Worm (Caenorhabditis elegans) whole organism, L1 larva: ENCODE data around the gene pgp-7.

Experiments
- F16B12.6 ChIP-seq: fragments of 150-350 bp; optimal IDR thresholded peaks from 2 replicates; lab custom pipeline; 2014; ENCODE audit warnings: missing biosample characterization, missing genetic modification characterization
- Y116A8C.19 ChIP-seq: sonication (generic microtip); optimal IDR thresholded peaks from 2 replicates; lab custom pipeline; 2016; ENCODE audit warnings: missing compliant biosample characterization, missing genetic modification characterization, borderline replicate concordance
- alr-1 ChIP-seq: fragments of 200-800 bp; sonication (Bioruptor generic); optimal IDR thresholded peaks from 2 replicates; lab custom pipeline; 2018; ENCODE audit warnings: borderline replicate concordance, mild to moderate bottlenecking, missing genetic modification characterization, missing compliant biosample characterization
- ama-1 ChIP-seq: fragments of 150-350 bp; optimal IDR thresholded peaks from 2 replicates; lab custom pipeline; 2014
- blmp-1 ChIP-seq: fragments of 150-350 bp; optimal IDR thresholded peaks from 2 replicates; lab custom pipeline; 2014; ENCODE audit warnings: missing biosample characterization, missing genetic modification characterization
- ceh-8 ChIP-seq: fragments of 200-800 bp; sonication (Bioruptor generic); optimal IDR thresholded peaks from 2 replicates; lab custom pipeline; 2018; ENCODE audit warnings: mild to moderate bottlenecking, missing genetic modification characterization, moderate library complexity, missing compliant biosample characterization
- ceh-90 ChIP-seq: sonication (generic microtip); optimal IDR thresholded peaks from 2 replicates; lab custom pipeline; 2016; ENCODE audit warnings: missing genetic modification characterization, missing compliant biosample characterization
- ces-1 ChIP-seq: fragments of 150-350 bp; optimal IDR thresholded peaks from 2 replicates; lab custom pipeline; 2014; ENCODE audit warnings: missing biosample characterization, missing genetic modification reagents, missing genetic modification characterization
- dsc-1 ChIP-seq: sonication (generic microtip); optimal IDR thresholded peaks from 2 replicates; lab custom pipeline; 2016; ENCODE audit warnings: mild to moderate bottlenecking, missing genetic modification characterization, missing compliant biosample characterization
- efl-1 ChIP-seq, 4 experiments: fragments of 150-350 bp; optimal IDR thresholded peaks in 3 of 4; peaks in 1 of 4; 1 replicate in 1 of 4; 2 replicates in 3 of 4; lab custom pipeline; 2014; ENCODE audit warnings: missing biosample characterization in 2 of 4, missing genetic modification characterization in 2 of 4, missing genetic modification reagents in 2 of 4
- efl-3 ChIP-seq: fragments of 200-800 bp; sonication (Bioruptor generic); optimal IDR thresholded peaks from 2 replicates; lab custom pipeline; 2018; ENCODE audit warnings: mild to moderate bottlenecking, missing genetic modification characterization, missing compliant biosample characterization
- elt-2 ChIP-seq: sonication (generic microtip); optimal IDR thresholded peaks from 2 replicates; lab custom pipeline; 2016; ENCODE audit warnings: missing genetic modification characterization, mild to moderate bottlenecking, inconsistent platforms, missing compliant biosample characterization, missing genetic modification reagents
- elt-3 ChIP-seq, 6 experiments: fragments of 150-350 bp in 1 of 6; sonication (generic microtip); optimal IDR thresholded peaks; 2 replicates each; lab custom pipeline; 2017 to 2018; ENCODE audit warnings: missing biosample characterization in 6 of 6, missing genetic modification characterization in 6 of 6, inconsistent platforms in 1 of 6
- ets-5 ChIP-seq: fragments of 200-800 bp; sonication (Bioruptor generic); IDR thresholded peaks from 2 replicates; pipeline ENCODE4 v1.3.6; 2022; ENCODE audit warnings: missing genetic modification characterization, missing compliant biosample characterization
- fkh-10 ChIP-seq: sonication (generic microtip); optimal IDR thresholded peaks from 2 replicates; lab custom pipeline; 2017; ENCODE audit warnings: missing biosample characterization, missing genetic modification reagents, missing genetic modification characterization
- fkh-4 ChIP-seq: sonication (generic microtip); optimal IDR thresholded peaks from 2 replicates; lab custom pipeline; 2016; ENCODE audit warnings: missing compliant biosample characterization, missing genetic modification characterization, borderline replicate concordance
- fos-1 ChIP-seq: fragments of 150-350 bp; optimal IDR thresholded peaks from 2 replicates; lab custom pipeline; 2014; ENCODE audit warnings: missing biosample characterization, missing genetic modification characterization
- irx-1 ChIP-seq: sonication (generic microtip); optimal IDR thresholded peaks from 2 replicates; lab custom pipeline; 2016; ENCODE audit warnings: missing genetic modification characterization, missing compliant biosample characterization
- lin-13 ChIP-seq: fragments of 150-350 bp; optimal IDR thresholded peaks from 2 replicates; lab custom pipeline; 2014; ENCODE audit warnings: missing biosample characterization, missing genetic modification reagents, missing genetic modification characterization
- lin-35 ChIP-seq, 2 experiments: fragments of 150-350 bp; optimal IDR thresholded peaks; 2 replicates each; lab custom pipeline; 2014; ENCODE audit warnings: missing biosample characterization in 2 of 2, missing genetic modification characterization in 2 of 2, missing genetic modification reagents in 2 of 2
- lsy-2 ChIP-seq, 2 experiments: fragments of 150-350 bp; optimal IDR thresholded peaks; 2 replicates each; lab custom pipeline; 2014; ENCODE audit warnings: missing biosample characterization in 2 of 2, missing genetic modification characterization in 2 of 2
- nhr-11 ChIP-seq: fragments of 150-350 bp; optimal IDR thresholded peaks from 2 replicates; lab custom pipeline; 2014; ENCODE audit warnings: missing biosample characterization, missing genetic modification characterization
- nhr-12 ChIP-seq: sonication (generic microtip); optimal IDR thresholded peaks from 2 replicates; lab custom pipeline; 2017; ENCODE audit warnings: missing biosample characterization, missing genetic modification characterization
- nhr-19 ChIP-seq: fragments of 200-800 bp; sonication (Bioruptor generic); conservative IDR thresholded peaks from 2 replicates; pipeline ENCODE4 v1.3.6; 2022; ENCODE audit warnings: missing genetic modification characterization, missing compliant biosample characterization
- nhr-237 ChIP-seq: fragments of 150-350 bp; optimal IDR thresholded peaks from 2 replicates; lab custom pipeline; 2014; ENCODE audit warnings: missing biosample characterization, missing genetic modification characterization
- nhr-47 ChIP-seq: sonication (generic microtip); optimal IDR thresholded peaks from 2 replicates; lab custom pipeline; 2016; ENCODE audit warnings: mild to moderate bottlenecking, missing genetic modification characterization, moderate library complexity, missing compliant biosample characterization
- nhr-71 ChIP-seq: sonication (generic microtip); optimal IDR thresholded peaks from 2 replicates; lab custom pipeline; 2016; ENCODE audit warnings: mild to moderate bottlenecking, missing genetic modification characterization, moderate library complexity, missing compliant biosample characterization
- nhr-84 ChIP-seq: sonication (generic microtip); optimal IDR thresholded peaks from 2 replicates; lab custom pipeline; 2017; ENCODE audit warnings: missing biosample characterization, missing genetic modification characterization
- pax-3 ChIP-seq: fragments of 200-800 bp; sonication (Bioruptor generic); optimal IDR thresholded peaks from 2 replicates; lab custom pipeline; 2018; ENCODE audit warnings: mild to moderate bottlenecking, missing genetic modification characterization, moderate library complexity, missing compliant biosample characterization
- pqm-1 ChIP-seq: sonication (generic microtip); optimal IDR thresholded peaks from 3 replicates; lab custom pipeline; 2017; ENCODE audit warnings: missing biosample characterization, missing genetic modification characterization
- rnt-1 ChIP-seq: sonication (generic microtip); optimal IDR thresholded peaks from 2 replicates; lab custom pipeline; 2016; ENCODE audit warnings: mild to moderate bottlenecking, missing genetic modification characterization, moderate library complexity, missing compliant biosample characterization
- skn-1 ChIP-seq: fragments of 150-350 bp; optimal IDR thresholded peaks from 2 replicates; lab custom pipeline; 2014; ENCODE audit warnings: missing biosample characterization, missing genetic modification characterization
- snu-23 ChIP-seq: sonication (generic microtip); optimal IDR thresholded peaks from 2 replicates; lab custom pipeline; 2016; ENCODE audit warnings: missing genetic modification characterization, missing compliant biosample characterization
- sox-4 ChIP-seq: sonication (generic microtip); optimal IDR thresholded peaks from 2 replicates; lab custom pipeline; 2016; ENCODE audit warnings: missing genetic modification characterization, missing compliant biosample characterization
- sptf-1 ChIP-seq: fragments of 150-350 bp; optimal IDR thresholded peaks from 2 replicates; lab custom pipeline; 2014; ENCODE audit warnings: missing biosample characterization, missing genetic modification characterization
- tbx-2 ChIP-seq: sonication (generic microtip); optimal IDR thresholded peaks from 2 replicates; lab custom pipeline; 2016; ENCODE audit warnings: missing genetic modification characterization, missing compliant biosample characterization
- tlp-1 ChIP-seq: fragments of 150-350 bp; optimal IDR thresholded peaks from 2 replicates; lab custom pipeline; 2014; ENCODE audit warnings: missing biosample characterization, missing genetic modification characterization
- unc-130 ChIP-seq: fragments of 150-350 bp; optimal IDR thresholded peaks from 2 replicates; lab custom pipeline; 2017; ENCODE audit warnings: missing biosample characterization, missing genetic modification characterization, inconsistent platforms
- unc-30 ChIP-seq: sonication (generic microtip); optimal IDR thresholded peaks from 2 replicates; lab custom pipeline; 2017; ENCODE audit warnings: missing biosample characterization, missing genetic modification characterization
- zip-4 ChIP-seq: fragments of 200-800 bp; sonication (Bioruptor generic); optimal IDR thresholded peaks from 2 replicates; lab custom pipeline; 2018; ENCODE audit warnings: mild to moderate bottlenecking, missing genetic modification characterization, moderate library complexity, missing compliant biosample characterization

Gene pgp-7

DNA sequence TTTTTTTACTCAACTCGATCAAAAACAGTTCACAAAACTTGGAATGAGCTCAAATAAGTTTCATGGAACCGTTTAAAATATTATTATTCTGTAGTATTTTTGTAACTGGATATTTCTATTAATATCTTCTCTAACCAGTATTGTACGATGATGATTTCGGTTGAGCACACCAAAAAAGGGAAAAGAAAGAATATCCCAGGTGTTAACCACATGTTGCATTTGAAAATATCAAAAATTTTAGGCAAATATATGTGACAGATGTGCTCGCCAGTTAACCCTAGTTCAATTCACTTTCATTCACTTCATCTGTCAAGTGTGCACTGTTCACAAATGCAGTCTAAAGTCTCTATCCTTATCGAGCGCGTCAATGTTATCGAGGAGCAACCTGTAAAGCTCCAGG lies 20.9 kb upstream of the pgp-7 start, which contains the start of gene F47B10.4:
F47B10.4 (plus strand) TSS at position 301 of the 400 bp plus-strand sequence.
- no peak for TF ChIP-seq ama-1
- TF ChIP-seq rnt-1: no peak
- no peak for TF ChIP-seq Y116A8C.19
- no peak for TF ChIP-seq ets-5 (GFP tag; lab: Robert Waterston, UW)
- no peak for TF ChIP-seq nhr-19 (GFP tag; lab: Robert Waterston, UW)
- no peak for TF ChIP-seq zip-4 (GFP tag; lab: Kevin White, UChicago)
- TF ChIP-seq ceh-90 (tag; lab: Kevin White, UChicago): no peak
- no peak for TF ChIP-seq elt-2 (tag; lab: Kevin White, UChicago)
- TF ChIP-seq fkh-4 (tag; lab: Kevin White, UChicago): no peak
- no peak for TF ChIP-seq tbx-2
- TF ChIP-seq sox-4 (tag; lab: Kevin White, UChicago): no peak
- TF ChIP-seq efl-1 (optimal IDR thresholded peaks at IDR 0.05; lab: Kevin White, UChicago): no peak
- TF ChIP-seq efl-1 (GFP tag; optimal IDR thresholded peaks at IDR 0.05 in 1 of 2; lab: Kevin White, UChicago): no peak
- no peak for TF ChIP-seq nhr-84 (tag; lab: Kevin White, UChicago)

ce11 chrX:10890456-10890855 lies 20.4 kb upstream of the pgp-7 start, which contains the start of gene F47B10.5:
Gene F47B10.5, minus strand, starts transcription at chrX:10890556.
- TF ChIP-seq pax-3 (tag; lab: Kevin White, UChicago) (no peak), blmp-1 (peak; percentile 69)

DNA sequence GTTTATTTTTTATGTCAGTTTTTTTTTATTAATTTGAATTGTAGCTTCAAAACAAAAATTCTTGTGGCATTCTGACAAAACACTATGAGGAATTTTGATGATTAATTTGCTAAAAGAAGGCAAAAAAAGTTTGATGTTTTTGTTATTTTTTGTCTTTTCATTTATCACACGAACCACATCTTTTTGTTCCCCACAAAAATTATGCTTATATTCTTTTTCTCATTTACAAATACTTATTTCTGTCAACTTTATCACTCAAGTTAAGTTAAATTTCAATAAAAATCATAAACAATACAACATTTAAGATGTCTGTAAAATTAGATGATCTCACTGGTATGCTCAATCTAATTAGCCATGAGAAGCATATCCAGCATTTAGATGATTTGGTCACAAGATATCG lies 18.2 kb upstream of the pgp-7 start, which contains the start of gene F47B10.6:
F47B10.6 (plus strand) TSS at position 301 of the 400 bp plus-strand sequence.
- no peak for TF ChIP-seq alr-1 (tag; lab: Kevin White, UChicago)
- TF ChIP-seq, all 84 proteins: peak for 0

ce11 chrX:10885872-10886271 lies 15.8 kb upstream of the pgp-7 start, which contains the start of gene T21E8.5:
Gene T21E8.5, plus strand, starts transcription at chrX:10886172.
- no peak for TF ChIP-seq nhr-47 (tag; lab: Kevin White, UChicago)
- TF ChIP-seq irx-1: no peak
- no peak for TF ChIP-seq fkh-10
- TF ChIP-seq nhr-12: no peak
- TF ChIP-seq unc-130 (tag; lab: Kevin White, UChicago): no peak
- TF ChIP-seq nhr-71 (tag; lab: Kevin White, UChicago): no peak
- no peak for TF ChIP-seq pqm-1 (tag; lab: Kevin White, UChicago)
- no peak for TF ChIP-seq snu-23 (GFP tag; lab: Kevin White, UChicago)
- no peak for TF ChIP-seq ceh-8 (GFP tag; lab: Kevin White, UChicago)
- no peak for TF ChIP-seq fos-1 (tag; lab: Kevin White, UChicago)
- no peak for TF ChIP-seq sptf-1 (tag; lab: Kevin White, UChicago)
- TF ChIP-seq lin-35 (GFP tag; optimal IDR thresholded peaks at IDR 0.05; lab: Kevin White, UChicago): no peak
- TF ChIP-seq F16B12.6: no peak
- TF ChIP-seq efl-1 (optimal IDR thresholded peaks at IDR 0.05; lab: Kevin White, UChicago): no peak
- TF ChIP-seq efl-1 (GFP tag; optimal IDR thresholded peaks at IDR 0.05 in 1 of 2; lab: Kevin White, UChicago): no peak
- no peak for TF ChIP-seq dsc-1 (tag; lab: Kevin White, UChicago)
- no peak for TF ChIP-seq skn-1 (tag; lab: Kevin White, UChicago)
- no peak for TF ChIP-seq elt-3 (tag; optimal IDR thresholded peaks at IDR 0.05; lab: Kevin White, UChicago)

ce11 chrX:10883203-10883602 lies 13.2 kb upstream of the pgp-7 start, which contains the start of gene T21E8.7:
Gene T21E8.7, plus strand, starts transcription at chrX:10883503.
- no peak for TF ChIP-seq ces-1 (GFP tag; lab: Kevin White, UChicago)
- TF ChIP-seq nhr-11 (tag; lab: Kevin White, UChicago): no peak
- TF ChIP-seq nhr-19 (GFP tag; lab: Robert Waterston, UW): no peak
- TF ChIP-seq tlp-1 (tag; lab: Kevin White, UChicago): no peak
- no peak for TF ChIP-seq nhr-12
- no peak for TF ChIP-seq lin-13
- TF ChIP-seq fos-1 (tag; lab: Kevin White, UChicago): no peak
- TF ChIP-seq unc-30 (tag; lab: Kevin White, UChicago): no peak
- TF ChIP-seq efl-3: no peak
- no peak for TF ChIP-seq efl-1 (optimal IDR thresholded peaks at IDR 0.05; lab: Kevin White, UChicago)
- TF ChIP-seq efl-1 (GFP tag; optimal IDR thresholded peaks at IDR 0.05 in 1 of 2; lab: Kevin White, UChicago): no peak
- TF ChIP-seq nhr-237: no peak
- TF ChIP-seq lsy-2 (tag; optimal IDR thresholded peaks at IDR 0.05; lab: Kevin White, UChicago): no peak
- no peak for TF ChIP-seq nhr-84 (tag; lab: Kevin White, UChicago)
